Worm (Caenorhabditis elegans): ENCODE results near the gene snpc-1.2.

Gene snpc-1.2

DNA sequence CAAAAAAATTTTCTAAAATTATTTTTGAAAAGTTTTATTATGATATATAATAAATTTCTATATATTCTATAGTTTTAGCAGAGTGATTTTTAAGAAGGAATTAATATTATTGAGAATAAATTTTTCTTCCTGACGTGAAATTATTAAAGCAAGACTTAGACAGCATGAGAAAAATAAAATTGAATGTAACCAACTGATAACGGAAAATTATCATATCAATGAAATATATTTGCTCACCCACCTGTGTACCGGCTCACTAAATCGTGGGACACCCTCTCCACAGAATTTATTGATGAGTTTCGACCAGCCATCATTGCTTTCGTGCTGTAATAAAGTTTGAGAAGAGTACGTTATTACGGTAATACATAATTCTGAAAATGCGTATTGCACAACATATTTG is 30.0 kb downstream of the snpc-1.2 start, which contains the start of gene bre-2:
TSS of gene bre-2 (minus strand) at position 326 of the 400 bp plus-strand sequence.
- peak; percentile 35 for TF ChIP-seq elt-2 (tag; optimal IDR thresholded peaks at IDR 0.05)
- no peak for TF ChIP-seq efl-1 (optimal IDR thresholded peaks at IDR 0.05)
- peak in 1 of 2 experiments; percentile 1 for TF ChIP-seq efl-1 (GFP tag; optimal IDR thresholded peaks at IDR 0.05 in 1 of 2)
- TF ChIP-seq nhr-77 (tag; optimal IDR thresholded peaks at IDR 0.05): no peak

DNA sequence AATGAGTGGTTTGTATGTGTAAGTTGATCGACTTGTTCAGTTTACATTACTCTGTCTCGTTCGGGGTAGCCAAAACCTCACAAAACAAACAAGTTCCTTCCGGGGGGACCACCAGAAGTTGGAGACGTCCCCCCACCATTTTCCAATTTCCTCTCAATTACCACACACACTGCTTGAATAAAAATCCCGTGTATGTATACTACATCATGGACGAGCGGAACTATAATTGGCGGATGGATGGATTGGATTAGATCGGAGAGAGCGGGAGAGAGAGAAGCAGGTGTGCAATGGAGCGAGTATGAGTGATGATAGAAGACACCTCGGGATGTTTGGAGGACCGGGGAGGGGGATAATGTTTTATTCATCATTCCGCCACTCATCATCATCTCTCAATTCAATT is 38.1 kb downstream of the snpc-1.2 start:
- TF ChIP-seq efl-1 (optimal IDR thresholded peaks at IDR 0.05) (peak in 1 of 2 experiments; percentile 2), efl-1 (GFP tag; optimal IDR thresholded peaks at IDR 0.05 in 1 of 2) (no peak), nhr-47 (tag; optimal IDR thresholded peaks at IDR 0.05) (peak; percentile 10), unc-86 (tag; optimal IDR thresholded peaks at IDR 0.05) (peak; percentile 26), ces-1 (GFP tag; optimal IDR thresholded peaks at IDR 0.05) (peak; percentile 68), ceh-82 (tag; optimal IDR thresholded peaks at IDR 0.05) (no peak), lsy-2 (tag; optimal IDR thresholded peaks at IDR 0.05) (no peak), tbx-2 (tag; optimal IDR thresholded peaks at IDR 0.05) (peak; percentile 23)

DNA sequence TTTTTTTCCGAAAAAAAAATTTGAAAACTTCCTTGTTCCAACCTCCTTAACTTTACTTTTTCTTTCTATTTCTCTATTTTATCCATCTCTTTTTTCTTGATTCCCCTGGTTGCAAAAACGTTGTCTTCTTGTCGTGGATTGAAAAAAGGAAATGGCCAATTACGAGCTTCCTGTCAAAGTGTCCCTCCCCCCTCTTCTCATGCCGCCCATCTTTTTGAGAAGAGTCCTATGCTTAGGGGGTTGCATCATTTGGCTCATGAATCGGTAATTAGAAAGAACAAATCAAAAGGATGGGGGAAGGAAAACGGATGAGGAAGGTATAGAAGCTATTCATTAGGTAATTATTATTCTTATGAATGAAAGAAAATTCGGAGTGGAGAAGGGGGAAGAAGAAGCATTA is 42.2 kb downstream of the snpc-1.2 start:
- TF ChIP-seq ceh-63 (GFP tag; optimal IDR thresholded peaks at IDR 0.05) (peak; percentile 3), lin-14 (GFP tag; optimal IDR thresholded peaks at IDR 0.05) (peak; percentile 82), tbx-2 (tag; optimal IDR thresholded peaks at IDR 0.05) (peak; percentile 13), ces-1 (GFP tag; optimal IDR thresholded peaks at IDR 0.05) (peak; percentile 49), fkh-10 (GFP tag; optimal IDR thresholded peaks at IDR 0.05) (peak; percentile 49), C34B4.2 (tag; optimal IDR thresholded peaks at IDR 0.05) (no peak), tlp-1 (tag; optimal IDR thresholded peaks at IDR 0.05) (no peak), snpc-4 (tag; optimal IDR thresholded peaks at IDR 0.05) (no peak), ceh-8 (GFP tag; optimal IDR thresholded peaks at IDR 0.05) (no peak), unc-86 (tag; optimal IDR thresholded peaks at IDR 0.05) (peak; percentile 45), nhr-20 (tag; optimal IDR thresholded peaks at IDR 0.05) (no peak), nhr-47 (tag; optimal IDR thresholded peaks at IDR 0.05) (peak; percentile 9), sptf-1 (tag; optimal IDR thresholded peaks at IDR 0.05) (no peak), lir-3 (tag; optimal IDR thresholded peaks at IDR 0.05; ENCODE audit: poor library complexity) (no peak)

- TF ChIP-seq dsc-1 (tag; optimal IDR thresholded peaks at IDR 0.05): no peak
- peak; percentile 63 for TF ChIP-seq lin-14 (GFP tag; optimal IDR thresholded peaks at IDR 0.05)
- TF ChIP-seq ztf-4 (tag; optimal IDR thresholded peaks at IDR 0.05): no peak
- TF ChIP-seq nhr-71 (tag; optimal IDR thresholded peaks at IDR 0.05): no peak
- TF ChIP-seq sup-37 (GFP tag; optimal IDR thresholded peaks at IDR 0.05): no peak
- TF ChIP-seq nhr-12 (tag; optimal IDR thresholded peaks at IDR 0.05): no peak
- no peak for TF ChIP-seq unc-130 (tag; optimal IDR thresholded peaks at IDR 0.05)
- TF ChIP-seq fkh-10 (GFP tag; optimal IDR thresholded peaks at IDR 0.05): peak; percentile 76
- TF ChIP-seq egl-27 (tag; optimal IDR thresholded peaks at IDR 0.05): no peak
- no peak for TF ChIP-seq elt-3 (tag; optimal IDR thresholded peaks at IDR 0.05)
- no peak for TF ChIP-seq lin-13 (GFP tag; optimal IDR thresholded peaks at IDR 0.05)
- TF ChIP-seq unc-30 (tag; optimal IDR thresholded peaks at IDR 0.05): no peak
- TF ChIP-seq pqm-1 (tag; optimal IDR thresholded peaks at IDR 0.05): no peak
- peak; percentile 21 for TF ChIP-seq ces-1 (GFP tag; optimal IDR thresholded peaks at IDR 0.05)
- no peak for TF ChIP-seq vab-15 (tag; optimal IDR thresholded peaks at IDR 0.05)
- TF ChIP-seq egl-13 (tag; optimal IDR thresholded peaks at IDR 0.05): no peak
- TF ChIP-seq tlp-1 (tag; optimal IDR thresholded peaks at IDR 0.05): no peak
These were observed 45.9 kb downstream of the snpc-1.2 start for ce11 chrIII:13123440-13123839.

- TF ChIP-seq unc-86 (tag; optimal IDR thresholded peaks at IDR 0.05) (peak; percentile 37), nhr-85 (tag) (no peak), efl-1 (optimal IDR thresholded peaks at IDR 0.05) (no peak), efl-1 (GFP tag; optimal IDR thresholded peaks at IDR 0.05 in 1 of 2) (peak in 1 of 2 experiments; percentile 66)
These were observed 49.8 kb downstream of the snpc-1.2 start, which contains the start of gene zig-8 for ce11 chrIII:13119520-13119919. TSS of gene zig-8 (plus strand) at chrIII:13119820.

All from whole organism, L1 larva.